Fruit fly (Drosophila melanogaster) whole organism, embryonic: ENCODE results near the gene morgue.
A peak's percentile ranks its signal among the peaks of the same experiment; 100 is the strongest.

Experiments used
- Asciz ChIP-seq: fragments of 200-800 bp; sonication (Bioruptor generic); optimal IDR thresholded peaks from 2 replicates; lab custom pipeline; 2017; ENCODE audit warnings: missing biosample characterization, mild to moderate bottlenecking, missing genetic modification characterization, missing genetic modification reagents
- CG10147 ChIP-seq: fragments of 200-800 bp; sonication (Bioruptor generic); optimal IDR thresholded peaks from 2 replicates; lab custom pipeline; 2019; ENCODE audit warnings: missing biosample characterization, mild to moderate bottlenecking, missing genetic modification characterization, moderate library complexity
- CG11504 ChIP-seq: fragments of 200-800 bp; sonication (Bioruptor generic); optimal IDR thresholded peaks from 3 replicates; lab custom pipeline; 2019; ENCODE audit warnings: missing biosample characterization, mild to moderate bottlenecking, missing genetic modification characterization, moderate library complexity
- CG12155 ChIP-seq: fragments of 200-800 bp; sonication (Bioruptor generic); optimal IDR thresholded peaks from 3 replicates; lab custom pipeline; 2016; ENCODE audit warnings: missing biosample characterization, missing genetic modification characterization
- CG12942 ChIP-seq: fragments of 200-800 bp; sonication (Bioruptor generic); optimal IDR thresholded peaks from 3 replicates; lab custom pipeline; 2016; ENCODE audit warnings: missing biosample characterization, missing genetic modification characterization
- CG13624 ChIP-seq: fragments of 200-800 bp; sonication (Bioruptor generic); optimal IDR thresholded peaks from 2 replicates; lab custom pipeline; 2016; ENCODE audit warnings: missing biosample characterization, missing genetic modification characterization
- CG15073 ChIP-seq: fragments of 200-800 bp; sonication (Bioruptor generic); optimal IDR thresholded peaks from 2 replicates; lab custom pipeline; 2016; ENCODE audit warnings: missing biosample characterization, missing genetic modification characterization
- CG17361 ChIP-seq: fragments of 200-800 bp; sonication (Bioruptor generic); IDR thresholded peaks from 3 replicates; pipeline ENCODE4 v1.3.6; 2022; ENCODE audit warnings: missing biosample characterization, missing genetic modification characterization
- CG2129 ChIP-seq: fragments of 200-800 bp; sonication (Bioruptor generic); IDR thresholded peaks from 2 replicates; pipeline ENCODE4 v1.3.6; 2022; ENCODE audit warnings: missing biosample characterization, missing genetic modification characterization; ENCODE audit not compliant: partially characterized antibody
- CG2712 ChIP-seq: fragments of 200-800 bp; optimal IDR thresholded peaks from 3 replicates; lab custom pipeline; 2019; ENCODE audit warnings: missing biosample characterization, mild to moderate bottlenecking, missing genetic modification characterization, moderate library complexity
- CG31441 ChIP-seq: fragments of 200-800 bp; sonication (Bioruptor generic); IDR thresholded peaks from 2 replicates; pipeline ENCODE4 v1.3.6; 2022; ENCODE audit warnings: missing biosample characterization, missing genetic modification characterization
- CG33213 ChIP-seq: fragments of 200-800 bp; sonication (Bioruptor generic); optimal IDR thresholded peaks from 3 replicates; lab custom pipeline; 2016; ENCODE audit warnings: missing biosample characterization, missing genetic modification characterization
- CG34224 ChIP-seq: fragments of 200-800 bp; sonication (Bioruptor generic); IDR thresholded peaks from 3 replicates; pipeline ENCODE4 v1.3.6; 2022; ENCODE audit warnings: missing biosample characterization, missing genetic modification characterization; ENCODE audit not compliant: partially characterized antibody
- CG42726 ChIP-seq: fragments of 200-800 bp; sonication (Bioruptor generic); IDR thresholded peaks from 2 replicates; pipeline ENCODE4 v1.3.6; 2022; ENCODE audit warnings: missing biosample characterization, missing genetic modification characterization; ENCODE audit not compliant: partially characterized antibody
- CG4707 ChIP-seq: fragments of 200-800 bp; sonication (Bioruptor generic); optimal IDR thresholded peaks from 2 replicates; lab custom pipeline; 2018; ENCODE audit warnings: missing biosample characterization, mild to moderate bottlenecking, missing genetic modification characterization, moderate library complexity
- CG7357 ChIP-seq: fragments of 200-800 bp; sonication (Bioruptor generic); IDR thresholded peaks from 3 replicates; pipeline ENCODE4 v1.3.6; 2022; ENCODE audit warnings: missing biosample characterization, missing genetic modification characterization
- CG7745 ChIP-seq: fragments of 200-800 bp; sonication (Bioruptor generic); optimal IDR thresholded peaks from 2 replicates; lab custom pipeline; 2018; ENCODE audit warnings: missing biosample characterization, mild to moderate bottlenecking, missing genetic modification characterization, moderate library complexity
- CG8388 ChIP-seq: fragments of 200-800 bp; sonication (Bioruptor generic); optimal IDR thresholded peaks from 2 replicates; lab custom pipeline; 2019; ENCODE audit warnings: missing biosample characterization, mild to moderate bottlenecking, missing genetic modification characterization, moderate library complexity
- CG9797 ChIP-seq: fragments of 200-800 bp; sonication (Bioruptor generic); optimal IDR thresholded peaks from 3 replicates; lab custom pipeline; 2018; ENCODE audit warnings: missing biosample characterization, mild to moderate bottlenecking, missing genetic modification characterization
- CG9932 ChIP-seq: fragments of 200-800 bp; sonication (Bioruptor generic); IDR thresholded peaks from 2 replicates; pipeline ENCODE4 v1.3.6; 2022; ENCODE audit warnings: missing biosample characterization, missing genetic modification characterization
- CHES-1-like ChIP-seq: fragments of 200-800 bp; sonication (Bioruptor generic); optimal IDR thresholded peaks from 2 replicates; lab custom pipeline; 2016; ENCODE audit warnings: missing biosample characterization, missing genetic modification characterization
- CkIIα-i1 ChIP-seq: fragments of 200-800 bp; sonication (Bioruptor generic); IDR thresholded peaks from 2 replicates; pipeline ENCODE4 v1.3.6; 2022; ENCODE audit warnings: missing biosample characterization, missing genetic modification characterization
- Deaf1 ChIP-seq: fragments of 200-800 bp; optimal IDR thresholded peaks from 3 replicates; lab custom pipeline; 2019; ENCODE audit warnings: missing biosample characterization, mild to moderate bottlenecking, missing genetic modification characterization, moderate library complexity
- Dfd ChIP-seq, 2 experiments: fragments of >200 bp; optimal IDR thresholded peaks; 2 replicates each; lab custom pipeline; 2017; ENCODE audit warnings: missing biosample characterization in 2 of 2, missing genetic modification characterization in 2 of 2
- Doc3 ChIP-seq: fragments of 200-800 bp; sonication (Bioruptor generic); IDR thresholded peaks from 3 replicates; pipeline ENCODE4 v1.3.6; 2022; ENCODE audit warnings: missing biosample characterization, missing genetic modification characterization; ENCODE audit not compliant: partially characterized antibody
- E2f2 ChIP-seq: fragments of 200-800 bp; sonication (Bioruptor generic); IDR thresholded peaks from 2 replicates; pipeline ENCODE4 v1.3.6; 2022; ENCODE audit warnings: missing biosample characterization, missing genetic modification characterization
- Ets97D ChIP-seq: fragments of 200-800 bp; sonication (Bioruptor generic); optimal IDR thresholded peaks from 3 replicates; lab custom pipeline; 2016; ENCODE audit warnings: missing biosample characterization, missing genetic modification characterization
- Fer2 ChIP-seq: fragments of 200-800 bp; sonication (Bioruptor generic); optimal IDR thresholded peaks from 2 replicates; lab custom pipeline; 2018; ENCODE audit warnings: missing biosample characterization, mild to moderate bottlenecking, missing genetic modification characterization, moderate library complexity
- GATAe ChIP-seq: fragments of 200-800 bp; sonication (Bioruptor generic); conservative IDR thresholded peaks from 2 replicates; pipeline ENCODE4 v1.3.6; 2022; ENCODE audit warnings: missing biosample characterization, missing genetic modification characterization
- Max ChIP-seq: fragments of 200-800 bp; sonication (Bioruptor generic); optimal IDR thresholded peaks from 2 replicates; lab custom pipeline; 2016; ENCODE audit warnings: missing biosample characterization, mild to moderate bottlenecking, missing genetic modification characterization
- Rx ChIP-seq: fragments of 200-800 bp; sonication (Bioruptor generic); IDR thresholded peaks from 2 replicates; pipeline ENCODE4 v1.3.6; 2022; ENCODE audit warnings: missing biosample characterization, missing genetic modification characterization
- amos ChIP-seq: fragments of 200-800 bp; sonication (Bioruptor generic); IDR thresholded peaks from 2 replicates; pipeline ENCODE4 v1.3.6; 2022; ENCODE audit warnings: missing biosample characterization, missing genetic modification characterization; ENCODE audit not compliant: partially characterized antibody
- bigmax ChIP-seq: fragments of 200-800 bp; sonication (Bioruptor generic); optimal IDR thresholded peaks from 2 replicates; lab custom pipeline; 2018; ENCODE audit warnings: missing biosample characterization, mild to moderate bottlenecking, missing genetic modification characterization
- chn ChIP-seq: fragments of 200-800 bp; sonication (Bioruptor generic); optimal IDR thresholded peaks from 2 replicates; lab custom pipeline; 2016; ENCODE audit warnings: missing biosample characterization, missing genetic modification characterization
- ci ChIP-seq: fragments of 200-800 bp; sonication (Bioruptor generic); IDR thresholded peaks from 3 replicates; pipeline ENCODE4 v1.3.6; 2022; ENCODE audit warnings: missing biosample characterization, missing genetic modification characterization
- crol ChIP-seq: fragments of 200-800 bp; sonication (Bioruptor generic); IDR thresholded peaks from 2 replicates; pipeline ENCODE4 v1.3.6; 2022; ENCODE audit warnings: missing biosample characterization, missing genetic modification characterization
- dimm ChIP-seq: fragments of 200-800 bp; sonication (Bioruptor generic); IDR thresholded peaks from 2 replicates; pipeline ENCODE4 v1.3.6; 2022; ENCODE audit warnings: missing biosample characterization, missing genetic modification characterization
- dmrt11E ChIP-seq: fragments of 200-800 bp; sonication (Bioruptor generic); optimal IDR thresholded peaks from 3 replicates; lab custom pipeline; 2018; ENCODE audit warnings: missing biosample characterization, mild to moderate bottlenecking, missing genetic modification characterization, moderate library complexity
- dpn ChIP-seq, 2 experiments: fragments of 200-800 bp; sonication (Bioruptor generic); optimal IDR thresholded peaks; 3 replicates each; lab custom pipeline; 2016; ENCODE audit warnings: missing biosample characterization in 2 of 2, missing genetic modification characterization in 2 of 2
- fd64A ChIP-seq: fragments of 200-800 bp; sonication (Bioruptor generic); optimal IDR thresholded peaks from 3 replicates; lab custom pipeline; 2018; ENCODE audit warnings: missing biosample characterization, mild to moderate bottlenecking, missing genetic modification characterization
- hbn ChIP-seq: fragments of 200-800 bp; sonication (Bioruptor generic); IDR thresholded peaks from 2 replicates; pipeline ENCODE4 v1.3.6; 2022; ENCODE audit warnings: missing biosample characterization, missing genetic modification characterization; ENCODE audit not compliant: partially characterized antibody
- lmd ChIP-seq: fragments of 200-800 bp; sonication (Bioruptor generic); IDR thresholded peaks from 2 replicates; pipeline ENCODE4 v1.3.6; 2022; ENCODE audit warnings: missing biosample characterization, missing genetic modification characterization
- mld ChIP-seq: fragments of 200-800 bp; sonication (Bioruptor generic); IDR thresholded peaks from 3 replicates; pipeline ENCODE4 v1.3.6; 2022; ENCODE audit warnings: missing biosample characterization, missing genetic modification characterization; ENCODE audit not compliant: partially characterized antibody
- nerfin-2 ChIP-seq: fragments of 200-800 bp; sonication (Bioruptor generic); IDR thresholded peaks from 2 replicates; pipeline ENCODE4 v1.3.6; 2022; ENCODE audit warnings: missing biosample characterization, missing genetic modification characterization; ENCODE audit not compliant: partially characterized antibody
- pho ChIP-seq: fragments of 200-800 bp; sonication (Bioruptor generic); optimal IDR thresholded peaks from 2 replicates; lab custom pipeline; 2016; ENCODE audit warnings: missing biosample characterization, missing genetic modification characterization
- rib ChIP-seq: fragments of 200-800 bp; sonication (Bioruptor generic); IDR thresholded peaks from 2 replicates; pipeline ENCODE4 v1.3.6; 2022; ENCODE audit warnings: missing biosample characterization, missing genetic modification characterization
- sens ChIP-seq: fragments of 200-800 bp; sonication (Bioruptor generic); peaks from one replicate; lab custom pipeline; 2016; ENCODE audit warnings: missing biosample characterization, missing genetic modification characterization
- slbo ChIP-seq: fragments of 200-800 bp; sonication (Bioruptor generic); IDR thresholded peaks from 2 replicates; pipeline ENCODE4 v1.3.6; 2022; ENCODE audit warnings: missing biosample characterization, missing genetic modification characterization
- vnd ChIP-seq: fragments of 200-800 bp; sonication (Bioruptor generic); IDR thresholded peaks from 3 replicates; pipeline ENCODE4 v1.3.6; 2022; ENCODE audit warnings: missing biosample characterization, missing genetic modification characterization; ENCODE audit not compliant: partially characterized antibody
- wdn ChIP-seq: fragments of 200-800 bp; sonication (Bioruptor generic); IDR thresholded peaks from 2 replicates; pipeline ENCODE4 v1.3.6; 2022; ENCODE audit warnings: missing biosample characterization, missing genetic modification characterization
- zen2 ChIP-seq: fragments of 200-800 bp; sonication (Bioruptor generic); IDR thresholded peaks from 3 replicates; pipeline ENCODE4 v1.3.6; 2022; ENCODE audit warnings: missing biosample characterization, missing genetic modification characterization; ENCODE audit not compliant: partially characterized antibody

morgue gene

DNA sequence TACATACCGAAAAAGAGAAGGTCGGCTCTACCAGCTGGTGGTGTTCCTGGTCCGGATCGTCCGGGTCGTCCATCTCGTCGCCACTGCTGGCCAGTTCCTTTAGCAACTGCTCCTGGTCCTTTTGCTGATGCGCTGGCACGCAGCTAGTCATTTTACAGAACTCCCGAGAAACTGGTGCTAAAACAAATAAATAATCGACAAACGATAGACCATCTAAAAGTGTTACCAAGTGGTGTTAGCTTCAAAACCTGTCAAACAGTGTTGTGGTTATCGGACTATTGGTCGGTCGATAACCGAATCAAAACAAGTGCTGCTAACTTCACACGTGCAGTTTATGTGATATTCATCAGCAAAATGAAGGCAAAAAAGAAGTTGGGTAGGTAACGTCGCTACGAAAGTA is at the start of gene morgue, which contains the start of gene Elp3 (continued):
- TF ChIP-seq pho (GFP tag; lab: Kevin White, UChicago) (no peak), Asciz (GFP tag; lab: Kevin White, UChicago) (no peak), CG2712 (tag; lab: Kevin White, UChicago) (peak; percentile 1), crol (GFP tag; lab: Robert Waterston, UW) (no peak), CG12155 (GFP tag; lab: Kevin White, UChicago) (no peak), GATAe (GFP tag; lab: Robert Waterston, UW) (no peak), Ets97D (GFP tag; lab: Kevin White, UChicago) (no peak), CG12942 (GFP tag; lab: Kevin White, UChicago) (no peak), CG2129 (GFP tag; lab: Robert Waterston, UW) (no peak), hbn (GFP tag; lab: Robert Waterston, UW) (peak; percentile 51), CG7357 (no peak), CG4707 (GFP tag; lab: Kevin White, UChicago) (no peak), E2f2 (GFP tag; lab: Robert Waterston, UW) (peak; percentile 39; the same call in 1 of the 2 replicates), CG17361 (no peak), CG10147 (no peak), CG42726 (GFP tag; lab: Robert Waterston, UW) (no peak), lmd (no peak), CkIIα-i1 (GFP tag; lab: Robert Waterston, UW) (no peak), CG31441 (GFP tag; lab: Robert Waterston, UW) (no peak), CG15073 (no peak), sens (GFP tag; lab: Kevin White, UChicago) (peak; percentile 56), dmrt11E (tag; lab: Kevin White, UChicago) (no peak), Rx (GFP tag; lab: Robert Waterston, UW) (no peak), fd64A (GFP tag; lab: Kevin White, UChicago) (no peak), CG11504 (no peak), bigmax (GFP tag; lab: Kevin White, UChicago) (no peak), Deaf1 (tag; lab: Kevin White, UChicago) (no peak), mld (GFP tag; lab: Robert Waterston, UW) (peak; percentile 89), CG34224 (GFP tag; lab: Robert Waterston, UW) (peak; percentile 78), slbo (no peak), CG9932 (no peak), CHES-1-like (peak; percentile 31), Fer2 (tag; lab: Kevin White, UChicago) (no peak), CG33213 (GFP tag; lab: Kevin White, UChicago) (no peak), rib (no peak), CG9797 (GFP tag; lab: Kevin White, UChicago) (peak; percentile 71), CG8388 (GFP tag; lab: Kevin White, UChicago) (no peak), CG7745 (tag; lab: Kevin White, UChicago) (no peak), chn (GFP tag; lab: Kevin White, UChicago) (no peak), zen2 (GFP tag; lab: Robert Waterston, UW) (peak; percentile 79), dimm (GFP tag; lab: Robert Waterston, UW) (no peak), Dfd (GFP tag; optimal IDR thresholded peaks at IDR 0.05; lab: Kevin White, UChicago) (no peak), nerfin-2 (GFP tag; lab: Robert Waterston, UW) (peak; percentile 82), vnd (GFP tag; lab: Robert Waterston, UW) (peak; percentile 66), ci (no peak), Max (GFP tag; lab: Kevin White, UChicago) (peak; percentile 58), Doc3 (no peak), wdn (GFP tag; lab: Robert Waterston, UW) (no peak), CG13624 (no peak), dpn (GFP tag; optimal IDR thresholded peaks at IDR 0.05; lab: Kevin White, UChicago) (no peak), amos (peak; percentile 68; the same call in 1 of the 2 replicates)
